Worm (Caenorhabditis elegans) whole organism, mixed stage, embryonic: ENCODE results near the gene lact-6.

ENCODE experiments used
- M03D4.4 ChIP-seq: sonication (generic microtip); optimal IDR thresholded peaks from 2 replicates; lab custom pipeline; 2017; ENCODE audit warnings: mild to moderate bottlenecking, missing genetic modification characterization, missing compliant biosample characterization
- bed-3 ChIP-seq: fragments of 200-800 bp; sonication (Bioruptor generic); optimal IDR thresholded peaks from 3 replicates; lab custom pipeline; 2018; ENCODE audit warnings: mild to moderate bottlenecking, missing genetic modification characterization, moderate library complexity, missing compliant biosample characterization
- ceh-39 ChIP-seq: fragments of 150-350 bp; optimal IDR thresholded peaks from 2 replicates; lab custom pipeline; 2014; ENCODE audit warnings: missing biosample characterization, missing genetic modification characterization
- ceh-43 ChIP-seq: fragments of 200-800 bp; sonication (Bioruptor generic); optimal IDR thresholded peaks from 2 replicates; lab custom pipeline; 2018; ENCODE audit warnings: mild to moderate bottlenecking, missing genetic modification characterization, moderate library complexity, missing compliant biosample characterization
- ceh-83 ChIP-seq: fragments of 200-800 bp; sonication (Bioruptor generic); optimal IDR thresholded peaks from 2 replicates; lab custom pipeline; 2018; ENCODE audit warnings: mild to moderate bottlenecking, missing genetic modification characterization, missing compliant biosample characterization
- ces-1 ChIP-seq: fragments of 150-350 bp; optimal IDR thresholded peaks from 2 replicates; lab custom pipeline; 2014; ENCODE audit warnings: missing biosample characterization, missing genetic modification reagents, missing genetic modification characterization
- cnd-1 ChIP-seq: fragments of 200-800 bp; sonication (Bioruptor generic); optimal IDR thresholded peaks from 2 replicates; lab custom pipeline; 2018; ENCODE audit warnings: mild to moderate bottlenecking, missing genetic modification characterization, missing compliant biosample characterization
- drap-1 ChIP-seq: fragments of 200-800 bp; sonication (Bioruptor generic); optimal IDR thresholded peaks from 3 replicates; lab custom pipeline; 2018; ENCODE audit warnings: mild to moderate bottlenecking, missing genetic modification characterization, missing compliant biosample characterization
- elt-1 ChIP-seq: sonication (generic microtip); optimal IDR thresholded peaks from 2 replicates; lab custom pipeline; 2017; ENCODE audit warnings: missing genetic modification characterization, mild to moderate bottlenecking, missing compliant biosample characterization, antibody characterized with exemption, moderate library complexity, borderline replicate concordance; ENCODE audit not compliant: insufficient read depth
- flh-1 ChIP-seq: fragments of 200-800 bp; sonication (Bioruptor generic); optimal IDR thresholded peaks from 2 replicates; lab custom pipeline; 2018; ENCODE audit warnings: mild to moderate bottlenecking, missing genetic modification characterization, moderate library complexity, missing compliant biosample characterization
- ham-2 ChIP-seq: fragments of 200-800 bp; sonication (Bioruptor generic); optimal IDR thresholded peaks from 2 replicates; lab custom pipeline; 2018; ENCODE audit warnings: mild to moderate bottlenecking, missing genetic modification characterization, missing compliant biosample characterization
- hlh-1 ChIP-seq: fragments of 150-350 bp; optimal IDR thresholded peaks from 2 replicates; lab custom pipeline; 2014; ENCODE audit warnings: missing biosample characterization, missing genetic modification reagents, missing genetic modification characterization
- lin-32 ChIP-seq: fragments of 200-800 bp; sonication (Bioruptor generic); optimal IDR thresholded peaks from 2 replicates; lab custom pipeline; 2018; ENCODE audit warnings: mild to moderate bottlenecking, missing genetic modification characterization, missing compliant biosample characterization
- lsy-2 ChIP-seq: fragments of 150-350 bp; optimal IDR thresholded peaks from 2 replicates; lab custom pipeline; 2014; ENCODE audit warnings: missing biosample characterization, missing genetic modification characterization
- mab-5 ChIP-seq: fragments of 150-350 bp; optimal IDR thresholded peaks from 2 replicates; lab custom pipeline; 2014; ENCODE audit warnings: missing biosample characterization, missing genetic modification characterization
- mep-1 ChIP-seq: fragments of 150-350 bp; optimal IDR thresholded peaks from 2 replicates; lab custom pipeline; 2017; ENCODE audit warnings: missing biosample characterization, missing genetic modification reagents, missing genetic modification characterization, inconsistent platforms
- nhr-12 ChIP-seq: fragments of 150-350 bp; optimal IDR thresholded peaks from 2 replicates; lab custom pipeline; 2014; ENCODE audit warnings: missing biosample characterization, missing genetic modification characterization
- nhr-2 ChIP-seq: fragments of 150-350 bp; optimal IDR thresholded peaks from 2 replicates; lab custom pipeline; 2014; ENCODE audit warnings: missing biosample characterization, missing genetic modification characterization
- nhr-237 ChIP-seq: fragments of 150-350 bp; optimal IDR thresholded peaks from 2 replicates; lab custom pipeline; 2014; ENCODE audit warnings: missing biosample characterization, missing genetic modification characterization
- nhr-28 ChIP-seq: fragments of 150-350 bp; optimal IDR thresholded peaks from 2 replicates; lab custom pipeline; 2014; ENCODE audit warnings: missing biosample characterization, missing genetic modification characterization
- nhr-76 ChIP-seq: sonication (generic microtip); optimal IDR thresholded peaks from 2 replicates; lab custom pipeline; 2017; ENCODE audit warnings: missing biosample characterization, missing genetic modification characterization
- sem-2 ChIP-seq: fragments of 200-800 bp; sonication (Bioruptor generic); optimal IDR thresholded peaks from 2 replicates; lab custom pipeline; 2018; ENCODE audit warnings: mild to moderate bottlenecking, missing genetic modification characterization, missing compliant biosample characterization
- snpc-4 ChIP-seq: fragments of 150-350 bp; optimal IDR thresholded peaks from 2 replicates; lab custom pipeline; 2014; ENCODE audit warnings: missing biosample characterization, missing genetic modification characterization
- sptf-1 ChIP-seq: sonication (generic microtip); optimal IDR thresholded peaks from 2 replicates; lab custom pipeline; 2017; ENCODE audit warnings: mild to moderate bottlenecking, missing genetic modification characterization, moderate library complexity, missing compliant biosample characterization
- unc-120 ChIP-seq: sonication (generic microtip); optimal IDR thresholded peaks from 2 replicates; lab custom pipeline; 2017; ENCODE audit warnings: missing genetic modification characterization, missing compliant biosample characterization; ENCODE audit not compliant: poor library complexity, severe bottlenecking
- unc-39 ChIP-seq: fragments of 150-350 bp; optimal IDR thresholded peaks from 2 replicates; lab custom pipeline; 2014; ENCODE audit warnings: missing biosample characterization, missing genetic modification characterization
- unc-62 ChIP-seq: fragments of 150-350 bp; optimal IDR thresholded peaks from 2 replicates; lab custom pipeline; 2014; ENCODE audit warnings: missing biosample characterization, missing genetic modification reagents, missing genetic modification characterization
- zip-8 ChIP-seq: fragments of 150-350 bp; optimal IDR thresholded peaks from 2 replicates; lab custom pipeline; 2014; ENCODE audit warnings: missing biosample characterization, missing genetic modification characterization
- ztf-11 ChIP-seq: fragments of 150-350 bp; optimal IDR thresholded peaks from 2 replicates; lab custom pipeline; 2014; ENCODE audit warnings: missing biosample characterization, missing genetic modification characterization

Gene lact-6

DNA sequence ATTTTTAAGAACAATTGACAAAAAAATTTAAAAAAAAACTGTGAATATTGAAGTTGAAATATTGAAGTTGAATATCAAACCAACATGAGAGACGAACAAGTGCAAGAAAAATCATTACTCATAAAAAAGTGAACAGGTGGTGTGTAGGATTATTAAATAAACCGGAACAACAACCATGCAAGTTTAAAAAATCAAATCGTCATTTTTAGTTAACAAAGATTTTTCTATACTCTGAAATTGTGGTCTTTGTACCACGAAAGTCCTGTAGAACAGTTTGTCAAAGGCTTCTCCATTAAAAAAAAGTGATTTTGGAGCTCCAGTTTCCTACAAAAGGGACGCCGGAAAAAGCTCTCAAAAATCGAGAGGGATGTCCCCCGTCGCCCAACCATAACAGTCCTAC lies 8.8 kb upstream of the lact-6 start, which contains the start of gene C06A12.19:
C06A12.19 (minus strand) TSS at position 101 of the 400 bp plus-strand sequence.
- TF ChIP-seq ham-2 = no peak
- TF ChIP-seq cnd-1 (tag; lab: Kevin White, UChicago) = no peak
- no peak for TF ChIP-seq ztf-11
- TF ChIP-seq ces-1 (GFP tag; lab: Kevin White, UChicago) = no peak
- no peak for TF ChIP-seq drap-1 (GFP tag; lab: Kevin White, UChicago)
- TF ChIP-seq M03D4.4 (tag; lab: Kevin White, UChicago) = no peak
- TF ChIP-seq sem-2 (GFP tag; lab: Kevin White, UChicago) = no peak

DNA sequence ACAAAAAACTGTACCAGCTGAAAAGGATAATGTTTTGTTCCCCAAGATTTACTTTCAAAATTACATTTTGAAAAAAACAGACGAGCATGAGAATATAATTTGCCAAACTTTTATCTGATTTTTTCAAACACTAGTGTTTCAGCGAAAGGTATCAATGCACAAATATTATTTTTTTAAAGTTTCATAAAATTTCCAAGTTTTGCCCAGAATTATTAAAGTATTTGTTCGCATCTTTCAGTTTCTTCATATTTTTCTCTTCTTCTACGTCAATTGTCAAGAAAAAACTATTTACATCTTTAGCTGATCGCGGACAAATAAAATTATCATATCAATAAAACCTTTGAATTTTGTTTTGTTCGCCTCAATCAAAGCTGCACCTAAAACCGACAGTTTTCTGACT lies 5.9 kb upstream of the lact-6 start, which contains the start of gene C06A12.8:
C06A12.8 (plus strand) TSS at position 301 of the 400 bp plus-strand sequence.
- TF ChIP-seq sptf-1 (tag; lab: Kevin White, UChicago) (no peak), mab-5 (tag; lab: Kevin White, UChicago) (no peak), unc-39 (tag; lab: Kevin White, UChicago) (no peak), nhr-76 (tag; lab: Kevin White, UChicago) (no peak), ztf-11 (no peak), ceh-43 (GFP tag; lab: Kevin White, UChicago) (no peak), zip-8 (tag; lab: Kevin White, UChicago) (no peak), lsy-2 (no peak), ceh-83 (GFP tag; lab: Kevin White, UChicago) (no peak), hlh-1 (tag; lab: Kevin White, UChicago) (no peak), nhr-237 (tag; lab: Kevin White, UChicago) (no peak), M03D4.4 (tag; lab: Kevin White, UChicago) (no peak), cnd-1 (tag; lab: Kevin White, UChicago) (no peak), nhr-12 (tag; lab: Kevin White, UChicago) (no peak), snpc-4 (tag; lab: Kevin White, UChicago) (no peak), nhr-2 (tag; lab: Kevin White, UChicago) (no peak)

DNA sequence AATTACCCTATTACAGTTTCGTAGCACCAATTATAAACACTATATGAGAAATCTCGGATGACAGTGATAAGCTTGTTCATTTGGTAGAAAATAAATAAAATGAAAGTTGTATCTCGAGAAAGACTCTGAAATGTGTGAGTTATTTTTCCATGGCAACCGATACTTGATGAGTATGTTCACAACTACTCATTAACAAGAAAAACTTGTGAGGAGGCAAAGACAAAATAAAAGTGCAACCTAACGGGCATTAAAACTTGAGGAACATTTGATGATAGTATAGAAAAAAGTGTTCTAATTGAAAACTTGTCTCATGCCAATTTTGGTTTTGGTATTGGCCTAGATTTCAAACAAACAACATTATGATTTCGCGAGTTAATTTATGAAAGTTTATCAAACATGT lies 5.4 kb upstream of the lact-6 start, which contains the start of gene gcy-27:
gcy-27 (minus strand) TSS at position 101 of the 400 bp plus-strand sequence.
- TF ChIP-seq bed-3 (GFP tag; lab: Kevin White, UChicago) (no peak), flh-1 (no peak), nhr-237 (tag; lab: Kevin White, UChicago) (no peak), nhr-12 (tag; lab: Kevin White, UChicago) (no peak), nhr-76 (tag; lab: Kevin White, UChicago) (no peak), zip-8 (tag; lab: Kevin White, UChicago) (no peak), M03D4.4 (tag; lab: Kevin White, UChicago) (no peak), unc-39 (tag; lab: Kevin White, UChicago) (no peak), elt-1 (tag; lab: Kevin White, UChicago) (no peak), mab-5 (tag; lab: Kevin White, UChicago) (no peak), sem-2 (GFP tag; lab: Kevin White, UChicago) (no peak), drap-1 (GFP tag; lab: Kevin White, UChicago) (no peak), ceh-43 (GFP tag; lab: Kevin White, UChicago) (no peak), cnd-1 (tag; lab: Kevin White, UChicago) (no peak), lin-32 (no peak), unc-62 (GFP tag; lab: Kevin White, UChicago) (no peak), ztf-11 (no peak), lsy-2 (no peak), unc-120 (tag; lab: Kevin White, UChicago) (no peak)

DNA sequence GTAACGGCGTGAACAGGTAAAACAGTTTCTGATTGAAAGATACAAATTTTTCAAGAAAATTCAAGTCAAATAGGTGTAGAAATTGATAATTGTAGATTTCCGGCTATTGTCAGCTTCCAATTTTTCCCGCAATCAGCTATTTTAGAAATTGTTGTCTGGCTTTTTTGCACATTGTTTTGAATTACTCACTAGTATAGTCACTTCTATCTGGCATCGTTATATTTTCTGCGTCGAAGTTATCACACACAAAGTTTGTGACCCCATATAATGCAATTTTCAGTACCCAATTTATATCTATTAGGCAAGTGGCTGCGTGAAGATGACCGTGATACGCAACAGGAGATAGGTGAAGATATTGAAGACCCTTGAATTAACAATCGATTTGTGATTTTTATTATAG lies 4.0 kb upstream of the lact-6 start:
- TF ChIP-seq elt-1 (tag; lab: Kevin White, UChicago) = no peak
- TF ChIP-seq drap-1 (GFP tag; lab: Kevin White, UChicago) = no peak
- no peak for TF ChIP-seq zip-8 (tag; lab: Kevin White, UChicago)
- no peak for TF ChIP-seq mab-5 (tag; lab: Kevin White, UChicago)
- no peak for TF ChIP-seq ceh-39 (tag; lab: Kevin White, UChicago)
- TF ChIP-seq ceh-83 (GFP tag; lab: Kevin White, UChicago) = no peak
- no peak for TF ChIP-seq hlh-1 (tag; lab: Kevin White, UChicago)
- no peak for TF ChIP-seq ham-2
- no peak for TF ChIP-seq sptf-1 (tag; lab: Kevin White, UChicago)
- no peak for TF ChIP-seq mep-1 (tag; lab: Kevin White, UChicago)
- no peak for TF ChIP-seq ztf-11
- TF ChIP-seq M03D4.4 (tag; lab: Kevin White, UChicago) = no peak
- no peak for TF ChIP-seq ceh-43 (GFP tag; lab: Kevin White, UChicago)
- TF ChIP-seq bed-3 (GFP tag; lab: Kevin White, UChicago) = no peak
- TF ChIP-seq nhr-28 (tag; lab: Kevin White, UChicago) = no peak
